Worm (Caenorhabditis elegans) whole organism, mixed stage, embryonic: ENCODE data around the gene cdc-25.3.

Experiments used
- M03D4.4 ChIP-seq: sonication (generic microtip); optimal IDR thresholded peaks from 2 replicates; lab custom pipeline; 2017; ENCODE audit warnings: mild to moderate bottlenecking, missing genetic modification characterization, missing compliant biosample characterization
- blmp-1 ChIP-seq: fragments of 150-350 bp; optimal IDR thresholded peaks from 2 replicates; lab custom pipeline; 2014; ENCODE audit warnings: missing biosample characterization, missing genetic modification characterization
- ceh-39 ChIP-seq: fragments of 150-350 bp; optimal IDR thresholded peaks from 2 replicates; lab custom pipeline; 2014; ENCODE audit warnings: missing biosample characterization, missing genetic modification characterization
- ces-1 ChIP-seq: fragments of 150-350 bp; optimal IDR thresholded peaks from 2 replicates; lab custom pipeline; 2014; ENCODE audit warnings: missing biosample characterization, missing genetic modification reagents, missing genetic modification characterization
- cnd-1 ChIP-seq: fragments of 200-800 bp; sonication (Bioruptor generic); optimal IDR thresholded peaks from 2 replicates; lab custom pipeline; 2018; ENCODE audit warnings: mild to moderate bottlenecking, missing genetic modification characterization, missing compliant biosample characterization
- drap-1 ChIP-seq: fragments of 200-800 bp; sonication (Bioruptor generic); optimal IDR thresholded peaks from 3 replicates; lab custom pipeline; 2018; ENCODE audit warnings: mild to moderate bottlenecking, missing genetic modification characterization, missing compliant biosample characterization
- elt-1 ChIP-seq: sonication (generic microtip); optimal IDR thresholded peaks from 2 replicates; lab custom pipeline; 2017; ENCODE audit warnings: missing genetic modification characterization, mild to moderate bottlenecking, missing compliant biosample characterization, antibody characterized with exemption, moderate library complexity, borderline replicate concordance; ENCODE audit not compliant: insufficient read depth
- elt-3 ChIP-seq: fragments of 150-350 bp; optimal IDR thresholded peaks from 2 replicates; lab custom pipeline; 2014; ENCODE audit warnings: missing biosample characterization, missing genetic modification characterization
- flh-1 ChIP-seq: fragments of 200-800 bp; sonication (Bioruptor generic); optimal IDR thresholded peaks from 2 replicates; lab custom pipeline; 2018; ENCODE audit warnings: mild to moderate bottlenecking, missing genetic modification characterization, moderate library complexity, missing compliant biosample characterization
- ham-2 ChIP-seq: fragments of 200-800 bp; sonication (Bioruptor generic); optimal IDR thresholded peaks from 2 replicates; lab custom pipeline; 2018; ENCODE audit warnings: mild to moderate bottlenecking, missing genetic modification characterization, missing compliant biosample characterization
- hlh-1 ChIP-seq: fragments of 150-350 bp; optimal IDR thresholded peaks from 2 replicates; lab custom pipeline; 2014; ENCODE audit warnings: missing biosample characterization, missing genetic modification reagents, missing genetic modification characterization
- lin-13 ChIP-seq: fragments of 150-350 bp; optimal IDR thresholded peaks from 2 replicates; lab custom pipeline; 2014; ENCODE audit warnings: missing biosample characterization, missing genetic modification characterization
- lin-32 ChIP-seq: fragments of 200-800 bp; sonication (Bioruptor generic); optimal IDR thresholded peaks from 2 replicates; lab custom pipeline; 2018; ENCODE audit warnings: mild to moderate bottlenecking, missing genetic modification characterization, missing compliant biosample characterization
- lsy-2 ChIP-seq: fragments of 150-350 bp; optimal IDR thresholded peaks from 2 replicates; lab custom pipeline; 2014; ENCODE audit warnings: missing biosample characterization, missing genetic modification characterization
- mab-5 ChIP-seq: fragments of 150-350 bp; optimal IDR thresholded peaks from 2 replicates; lab custom pipeline; 2014; ENCODE audit warnings: missing biosample characterization, missing genetic modification characterization
- mep-1 ChIP-seq: fragments of 150-350 bp; optimal IDR thresholded peaks from 2 replicates; lab custom pipeline; 2017; ENCODE audit warnings: missing biosample characterization, missing genetic modification reagents, missing genetic modification characterization, inconsistent platforms
- mls-2 ChIP-seq: sonication (generic microtip); optimal IDR thresholded peaks from 2 replicates; lab custom pipeline; 2016; ENCODE audit warnings: mild to moderate bottlenecking, missing genetic modification characterization, moderate library complexity, missing compliant biosample characterization
- nhr-12 ChIP-seq: fragments of 150-350 bp; optimal IDR thresholded peaks from 2 replicates; lab custom pipeline; 2014; ENCODE audit warnings: missing biosample characterization, missing genetic modification characterization
- nhr-2 ChIP-seq: fragments of 150-350 bp; optimal IDR thresholded peaks from 2 replicates; lab custom pipeline; 2014; ENCODE audit warnings: missing biosample characterization, missing genetic modification characterization
- nhr-237 ChIP-seq: fragments of 150-350 bp; optimal IDR thresholded peaks from 2 replicates; lab custom pipeline; 2014; ENCODE audit warnings: missing biosample characterization, missing genetic modification characterization
- nhr-28 ChIP-seq: fragments of 150-350 bp; optimal IDR thresholded peaks from 2 replicates; lab custom pipeline; 2014; ENCODE audit warnings: missing biosample characterization, missing genetic modification characterization
- nhr-76 ChIP-seq: sonication (generic microtip); optimal IDR thresholded peaks from 2 replicates; lab custom pipeline; 2017; ENCODE audit warnings: missing biosample characterization, missing genetic modification characterization
- pha-4 ChIP-seq: fragments of 150-350 bp; optimal IDR thresholded peaks from 2 replicates; lab custom pipeline; 2018; ENCODE audit warnings: missing biosample characterization, missing genetic modification reagents, missing genetic modification characterization
- sem-2 ChIP-seq: fragments of 200-800 bp; sonication (Bioruptor generic); optimal IDR thresholded peaks from 2 replicates; lab custom pipeline; 2018; ENCODE audit warnings: mild to moderate bottlenecking, missing genetic modification characterization, missing compliant biosample characterization
- snpc-4 ChIP-seq: fragments of 150-350 bp; optimal IDR thresholded peaks from 2 replicates; lab custom pipeline; 2014; ENCODE audit warnings: missing biosample characterization, missing genetic modification characterization
- sptf-1 ChIP-seq: sonication (generic microtip); optimal IDR thresholded peaks from 2 replicates; lab custom pipeline; 2017; ENCODE audit warnings: mild to moderate bottlenecking, missing genetic modification characterization, moderate library complexity, missing compliant biosample characterization
- tbx-8 ChIP-seq: fragments of 200-800 bp; sonication (Bioruptor generic); optimal IDR thresholded peaks from 2 replicates; lab custom pipeline; 2018; ENCODE audit warnings: mild to moderate bottlenecking, missing genetic modification characterization, moderate library complexity, missing compliant biosample characterization
- unc-120 ChIP-seq: sonication (generic microtip); optimal IDR thresholded peaks from 2 replicates; lab custom pipeline; 2017; ENCODE audit warnings: missing genetic modification characterization, missing compliant biosample characterization; ENCODE audit not compliant: poor library complexity, severe bottlenecking
- unc-39 ChIP-seq: fragments of 150-350 bp; optimal IDR thresholded peaks from 2 replicates; lab custom pipeline; 2014; ENCODE audit warnings: missing biosample characterization, missing genetic modification characterization
- unc-62 ChIP-seq: fragments of 150-350 bp; optimal IDR thresholded peaks from 2 replicates; lab custom pipeline; 2014; ENCODE audit warnings: missing biosample characterization, missing genetic modification reagents, missing genetic modification characterization
- zip-8 ChIP-seq: fragments of 150-350 bp; optimal IDR thresholded peaks from 2 replicates; lab custom pipeline; 2014; ENCODE audit warnings: missing biosample characterization, missing genetic modification characterization
- ztf-11 ChIP-seq: fragments of 150-350 bp; optimal IDR thresholded peaks from 2 replicates; lab custom pipeline; 2014; ENCODE audit warnings: missing biosample characterization, missing genetic modification characterization

cdc-25.3 gene

DNA sequence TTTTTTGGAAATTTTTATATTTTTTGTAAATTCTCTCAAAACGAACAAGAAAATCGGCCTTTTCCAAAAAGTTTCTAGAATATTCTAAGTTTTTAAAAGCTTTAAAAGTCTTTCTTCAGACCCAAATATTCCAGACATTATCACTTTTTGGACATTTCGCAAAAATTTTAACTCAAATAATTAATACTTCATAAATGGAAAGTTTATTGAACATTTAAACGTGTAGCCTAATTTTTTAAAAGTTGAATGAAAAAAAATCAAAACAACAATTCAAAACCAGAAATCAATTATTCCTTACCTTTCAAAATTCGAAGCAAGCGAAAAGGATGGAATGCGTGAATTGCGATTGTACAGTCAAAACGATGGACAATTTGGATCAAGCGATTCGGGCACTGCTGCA is 2.1 kb upstream of the cdc-25.3 start, which contains the start of gene ZK637.15:
ZK637.15 (plus strand) TSS at position 301 of the 400 bp plus-strand sequence.
- TF ChIP-seq unc-120 (tag; lab: Kevin White, UChicago) = no peak
- TF ChIP-seq unc-62 (GFP tag; lab: Kevin White, UChicago) = no peak
- TF ChIP-seq snpc-4 = no peak
- no peak for TF ChIP-seq ham-2 (GFP tag; lab: Kevin White, UChicago)

DNA sequence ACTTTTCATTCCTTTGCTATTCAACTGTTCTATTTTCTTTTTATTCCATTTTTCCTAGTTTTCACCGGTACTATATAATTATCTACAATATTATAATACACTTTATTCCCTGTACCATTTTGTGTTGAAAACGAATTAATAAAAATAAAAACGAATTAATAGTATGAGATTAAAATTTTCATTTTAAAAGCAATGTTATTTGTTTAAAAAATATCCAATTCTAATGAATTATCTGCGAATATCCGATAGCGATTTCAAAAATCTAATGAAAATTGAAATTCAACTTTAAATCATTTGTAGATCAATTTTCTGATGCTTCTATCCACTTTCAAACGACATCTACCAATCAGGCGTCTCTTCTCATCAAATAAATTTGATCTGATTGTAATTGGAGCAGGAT is 4.3 kb downstream of the cdc-25.3 start, which contains the start of gene trxr-2:
trxr-2 (plus strand) TSS at position 301 of the 400 bp plus-strand sequence.
- TF ChIP-seq drap-1 (GFP tag; lab: Kevin White, UChicago) (no peak), lsy-2 (tag; lab: Kevin White, UChicago) (no peak), blmp-1 (tag; lab: Kevin White, UChicago) (no peak), unc-39 (no peak), sptf-1 (tag; lab: Kevin White, UChicago) (no peak), ham-2 (GFP tag; lab: Kevin White, UChicago) (no peak), ceh-39 (tag; lab: Kevin White, UChicago) (no peak), ces-1 (GFP tag; lab: Kevin White, UChicago) (no peak), hlh-1 (tag; lab: Kevin White, UChicago) (no peak)

DNA sequence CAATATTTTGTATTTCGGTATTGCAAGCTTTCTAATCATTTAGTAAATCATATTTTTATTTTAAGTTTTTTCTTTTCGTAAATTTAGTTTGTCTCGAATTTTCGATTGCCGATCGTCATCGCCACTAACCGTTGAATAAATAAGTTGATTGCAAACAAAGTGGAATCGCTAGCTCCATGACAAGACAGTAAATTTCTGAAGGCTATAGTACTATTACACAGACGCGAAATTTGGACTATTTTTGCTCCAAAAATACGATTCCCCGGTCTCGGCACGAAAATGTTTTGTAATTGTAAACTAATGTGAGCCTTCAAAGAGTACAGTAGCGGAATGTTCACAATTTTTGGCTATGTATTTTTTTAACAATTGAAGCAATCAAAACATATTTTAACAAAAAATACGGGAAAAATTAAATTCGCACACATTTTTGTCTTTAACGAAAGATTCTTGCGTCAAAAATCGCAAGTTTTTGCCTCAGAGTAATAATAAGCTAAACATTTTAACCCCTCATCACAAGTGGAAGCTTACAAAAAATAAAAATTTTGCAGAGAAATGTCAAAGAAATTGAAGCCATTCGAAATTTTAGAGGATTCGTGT is 6.0 kb downstream of the cdc-25.3 start, which contains the start of gene tpk-1:
tpk-1 (plus strand) TSS at position 547 of the 597 bp plus-strand sequence.
- TF ChIP-seq nhr-76 (tag; lab: Kevin White, UChicago) (no peak), cnd-1 (tag; lab: Kevin White, UChicago) (no peak), flh-1 (GFP tag; lab: Kevin White, UChicago) (no peak), drap-1 (GFP tag; lab: Kevin White, UChicago) (no peak), lin-32 (GFP tag; lab: Kevin White, UChicago) (no peak), snpc-4 (no peak), mls-2 (no peak), lin-13 (tag; lab: Kevin White, UChicago) (no peak), nhr-237 (no peak), sptf-1 (tag; lab: Kevin White, UChicago) (no peak), unc-120 (tag; lab: Kevin White, UChicago) (no peak), lsy-2 (tag; lab: Kevin White, UChicago) (no peak), mep-1 (tag; lab: Kevin White, UChicago) (no peak), ces-1 (GFP tag; lab: Kevin White, UChicago) (no peak), ztf-11 (tag; lab: Kevin White, UChicago) (no peak), unc-39 (no peak), elt-3 (tag; lab: Kevin White, UChicago) (no peak), sem-2 (no peak), tbx-8 (no peak), blmp-1 (tag; lab: Kevin White, UChicago) (no peak)

DNA sequence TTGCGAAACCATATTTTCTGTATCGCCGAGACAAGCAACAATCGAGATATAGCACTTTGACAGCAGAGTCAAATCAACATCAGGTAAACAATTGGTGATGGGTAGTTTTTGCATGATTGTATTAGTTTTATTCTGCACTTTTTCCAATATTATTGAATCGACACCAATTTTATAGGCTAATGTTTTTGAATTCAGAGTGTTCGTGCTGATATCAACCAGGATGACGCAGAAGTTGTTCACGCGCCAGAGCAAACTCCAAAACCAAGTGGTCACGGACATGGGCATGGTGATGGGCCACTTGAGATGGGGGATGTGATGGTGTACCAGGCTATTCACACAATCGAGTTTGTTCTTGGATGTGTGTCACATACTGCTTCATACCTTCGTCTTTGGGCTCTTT is 7.6 kb downstream of the cdc-25.3 start:
- TF ChIP-seq unc-120 (tag; lab: Kevin White, UChicago) (no peak), ztf-11 (tag; lab: Kevin White, UChicago) (no peak), sem-2 (no peak)

DNA sequence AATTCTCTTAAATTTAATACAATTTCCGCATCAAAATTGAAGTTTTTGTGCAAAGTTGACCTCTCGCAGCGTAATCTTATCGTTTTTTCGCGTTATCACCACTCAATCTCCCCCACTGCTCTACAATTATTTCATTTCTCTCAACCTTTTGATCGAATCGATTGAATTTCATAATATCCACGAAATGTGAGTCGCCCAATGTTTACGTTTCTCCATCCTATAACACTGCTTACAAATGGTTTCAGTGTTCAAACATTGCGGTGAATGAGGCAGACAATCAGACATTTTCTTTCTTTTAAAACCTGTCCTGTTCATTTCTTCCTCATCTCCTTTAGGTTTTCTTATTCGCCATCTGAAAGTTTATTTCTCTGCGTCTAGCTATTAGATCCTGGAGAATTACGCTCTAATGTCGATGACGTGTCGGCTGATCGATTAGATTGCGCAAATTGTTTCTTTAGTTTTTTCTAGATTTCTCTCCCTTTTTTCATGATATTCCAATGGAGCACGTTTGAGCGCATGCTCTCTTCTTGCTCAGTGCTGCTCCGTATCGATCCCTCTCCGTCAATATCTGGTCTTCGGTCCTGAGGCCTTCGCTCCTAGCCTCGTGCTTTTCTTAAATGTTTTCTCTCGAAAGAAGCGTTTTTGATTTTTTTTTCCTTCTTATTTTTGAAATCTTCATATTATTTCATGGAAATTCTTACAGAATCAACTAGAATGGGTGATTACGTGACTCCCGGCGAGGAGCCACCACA is 12.6 kb downstream of the cdc-25.3 start, which contains the start of gene unc-32:
unc-32 (plus strand) TSS at position 702 of the 752 bp plus-strand sequence.
- TF ChIP-seq ces-1 (GFP tag; lab: Kevin White, UChicago) (peak; percentile 51), mep-1 (tag; lab: Kevin White, UChicago) (peak; percentile 21), nhr-28 (no peak), mab-5 (no peak), ham-2 (GFP tag; lab: Kevin White, UChicago) (no peak), ceh-39 (tag; lab: Kevin White, UChicago) (peak; percentile 5), unc-120 (tag; lab: Kevin White, UChicago) (no peak), unc-62 (GFP tag; lab: Kevin White, UChicago) (peak; percentile 2), lsy-2 (tag; lab: Kevin White, UChicago) (peak; percentile 8)

DNA sequence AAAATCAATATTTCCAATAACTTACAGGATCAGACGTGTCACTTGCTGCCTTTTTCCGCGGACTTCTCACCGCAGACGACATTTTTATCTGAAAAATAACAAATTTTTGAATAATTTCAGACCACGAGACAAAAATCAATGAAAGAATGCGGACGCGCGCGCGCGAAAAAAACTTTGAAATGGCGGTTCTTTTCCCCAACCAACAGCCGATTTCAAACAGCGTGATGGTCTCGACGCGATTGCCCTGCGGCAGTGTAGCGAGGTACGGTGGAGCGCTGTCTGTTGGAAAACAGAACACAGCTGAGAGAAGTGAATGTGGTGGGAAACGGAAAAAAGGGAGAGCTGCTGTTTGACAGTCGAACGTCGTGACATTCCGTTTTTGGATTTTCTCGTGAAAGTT is 13.7 kb downstream of the cdc-25.3 start, which contains the start of gene lin-9:
lin-9 (minus strand) TSS at position 88 of the 400 bp plus-strand sequence.
- TF ChIP-seq lin-32 (GFP tag; lab: Kevin White, UChicago) (no peak), lsy-2 (tag; lab: Kevin White, UChicago) (peak; percentile 99), zip-8 (tag; lab: Kevin White, UChicago) (no peak), elt-1 (tag; lab: Kevin White, UChicago) (no peak), mls-2 (peak; percentile 14), ham-2 (GFP tag; lab: Kevin White, UChicago) (peak; percentile 29), ces-1 (GFP tag; lab: Kevin White, UChicago) (peak; percentile 60), hlh-1 (tag; lab: Kevin White, UChicago) (peak; percentile 72), nhr-28 (no peak), elt-3 (tag; lab: Kevin White, UChicago) (peak; percentile 62), unc-62 (GFP tag; lab: Kevin White, UChicago) (peak; percentile 61), ztf-11 (tag; lab: Kevin White, UChicago) (peak; percentile 11), pha-4 (tag; lab: Kevin White, UChicago) (peak; percentile 93), M03D4.4 (peak; percentile 26), tbx-8 (no peak), cnd-1 (tag; lab: Kevin White, UChicago) (peak; percentile 33), nhr-76 (tag; lab: Kevin White, UChicago) (no peak), unc-120 (tag; lab: Kevin White, UChicago) (peak; percentile 24), sptf-1 (tag; lab: Kevin White, UChicago) (peak; percentile 76), blmp-1 (tag; lab: Kevin White, UChicago) (peak; percentile 43), nhr-12 (tag; lab: Kevin White, UChicago) (no peak), ceh-39 (tag; lab: Kevin White, UChicago) (peak; percentile 77), sem-2 (no peak), flh-1 (GFP tag; lab: Kevin White, UChicago) (no peak), nhr-2 (tag; lab: Kevin White, UChicago) (no peak)
